Fruit fly (Drosophila melanogaster) whole organism, embryonic: ENCODE measurements around the gene Bfc.

Experiments
- Atf-2 ChIP-seq: fragments of 200-800 bp; sonication (Bioruptor generic); optimal IDR thresholded peaks from 2 replicates; lab custom pipeline; 2016; ENCODE audit warnings: missing biosample characterization, missing genetic modification characterization
- CG10209 ChIP-seq: fragments of 200-800 bp; sonication (Bioruptor generic); optimal IDR thresholded peaks from 3 replicates; lab custom pipeline; 2017; ENCODE audit warnings: missing biosample characterization, mild to moderate bottlenecking, missing genetic modification characterization, missing genetic modification reagents
- CG10274 ChIP-seq: fragments of 200-800 bp; sonication (Bioruptor generic); optimal IDR thresholded peaks from 3 replicates; lab custom pipeline; 2017; ENCODE audit warnings: missing biosample characterization, mild to moderate bottlenecking, missing genetic modification characterization
- CG11247 ChIP-seq: fragments of 200-800 bp; sonication (Bioruptor generic); IDR thresholded peaks from 2 replicates; pipeline ENCODE4 v1.3.6; 2022; ENCODE audit warnings: missing biosample characterization, missing genetic modification characterization
- CG12071 ChIP-seq: fragments of 200-800 bp; sonication (Bioruptor generic); optimal IDR thresholded peaks from 3 replicates; lab custom pipeline; 2018; ENCODE audit warnings: missing biosample characterization, mild to moderate bottlenecking, missing genetic modification characterization
- CG13287 ChIP-seq: fragments of 200-800 bp; sonication (Bioruptor generic); IDR thresholded peaks from 2 replicates; pipeline ENCODE4 v1.3.6; 2022; ENCODE audit warnings: missing biosample characterization, missing genetic modification characterization; ENCODE audit not compliant: partially characterized antibody
- CG13894 ChIP-seq: fragments of 200-800 bp; sonication (Bioruptor generic); optimal IDR thresholded peaks from 3 replicates; lab custom pipeline; 2018; ENCODE audit warnings: missing biosample characterization, mild to moderate bottlenecking, missing genetic modification characterization, moderate library complexity
- CG14965 ChIP-seq: fragments of 200-800 bp; sonication (Bioruptor generic); optimal IDR thresholded peaks from 2 replicates; lab custom pipeline; 2016; ENCODE audit warnings: missing biosample characterization, missing genetic modification characterization, borderline replicate concordance
- CG17328 ChIP-seq: fragments of 200-800 bp; sonication (Bioruptor generic); IDR thresholded peaks from 2 replicates; pipeline ENCODE4 v1.3.6; 2022; ENCODE audit warnings: missing biosample characterization, missing genetic modification characterization
- CG2712 ChIP-seq: fragments of 200-800 bp; optimal IDR thresholded peaks from 3 replicates; lab custom pipeline; 2019; ENCODE audit warnings: missing biosample characterization, mild to moderate bottlenecking, missing genetic modification characterization, moderate library complexity
- CG32767 ChIP-seq: fragments of 200-800 bp; sonication (Bioruptor generic); IDR thresholded peaks from 2 replicates; pipeline ENCODE4 v1.3.6; 2022; ENCODE audit warnings: missing biosample characterization, missing genetic modification characterization
- CG33557 ChIP-seq: fragments of 200-800 bp; sonication (Bioruptor generic); optimal IDR thresholded peaks from 2 replicates; lab custom pipeline; 2019; ENCODE audit warnings: missing biosample characterization, mild to moderate bottlenecking, missing genetic modification characterization, moderate library complexity
- CG4328 ChIP-seq: fragments of 200-800 bp; sonication (Bioruptor generic); optimal IDR thresholded peaks from 3 replicates; lab custom pipeline; 2017; ENCODE audit warnings: missing biosample characterization, missing genetic modification reagents, missing genetic modification characterization
- CG43689 ChIP-seq: fragments of 200-800 bp; sonication (Bioruptor generic); IDR thresholded peaks from 2 replicates; pipeline ENCODE4 v1.3.6; 2022; ENCODE audit warnings: missing biosample characterization, missing genetic modification characterization
- CG4617 ChIP-seq: fragments of 200-800 bp; sonication (Bioruptor generic); optimal IDR thresholded peaks from 3 replicates; lab custom pipeline; 2016; ENCODE audit warnings: missing biosample characterization, missing genetic modification characterization, borderline replicate concordance
- CG5180 ChIP-seq: fragments of 200-800 bp; sonication (Bioruptor generic); optimal IDR thresholded peaks from 3 replicates; lab custom pipeline; 2017; ENCODE audit warnings: missing biosample characterization, missing genetic modification characterization, mild to moderate bottlenecking, moderate library complexity, missing genetic modification reagents
- CG5953 ChIP-seq: fragments of 200-800 bp; sonication (Bioruptor generic); IDR thresholded peaks from 2 replicates; pipeline ENCODE4 v1.3.6; 2022; ENCODE audit warnings: missing biosample characterization, missing genetic modification characterization
- CG8388 ChIP-seq: fragments of 200-800 bp; sonication (Bioruptor generic); optimal IDR thresholded peaks from 2 replicates; lab custom pipeline; 2019; ENCODE audit warnings: missing biosample characterization, mild to moderate bottlenecking, missing genetic modification characterization, moderate library complexity
- CG9609 ChIP-seq: fragments of 200-800 bp; sonication (Bioruptor generic); optimal IDR thresholded peaks from 3 replicates; lab custom pipeline; 2016; ENCODE audit warnings: missing biosample characterization, missing genetic modification characterization
- CG9817 ChIP-seq: fragments of 200-800 bp; sonication (Bioruptor generic); optimal IDR thresholded peaks from 2 replicates; lab custom pipeline; 2018; ENCODE audit warnings: missing biosample characterization, mild to moderate bottlenecking, missing genetic modification characterization, moderate library complexity
- Dip2 ChIP-seq: fragments of 200-800 bp; sonication (Bioruptor generic); IDR thresholded peaks from 2 replicates; pipeline ENCODE4 v1.3.6; 2022; ENCODE audit warnings: missing biosample characterization, missing genetic modification characterization
- Gsc ChIP-seq: fragments of 200-800 bp; sonication (Bioruptor generic); IDR thresholded peaks from 2 replicates; pipeline ENCODE4 v1.3.6; 2022; ENCODE audit warnings: missing biosample characterization, missing genetic modification characterization
- HHEX ChIP-seq: fragments of 200-800 bp; sonication (Bioruptor generic); optimal IDR thresholded peaks from 3 replicates; lab custom pipeline; 2017; ENCODE audit warnings: missing biosample characterization, mild to moderate bottlenecking, missing genetic modification characterization, missing genetic modification reagents
- Kr ChIP-seq: fragments of 200-800 bp; sonication (Bioruptor generic); optimal IDR thresholded peaks from 2 replicates; lab custom pipeline; 2017; ENCODE audit warnings: missing biosample characterization, mild to moderate bottlenecking, missing genetic modification characterization
- Lhr ChIP-seq: fragments of 200-800 bp; sonication (Bioruptor generic); optimal IDR thresholded peaks from 3 replicates; lab custom pipeline; 2017; ENCODE audit warnings: mild to moderate bottlenecking, missing biosample characterization, missing genetic modification reagents, missing genetic modification characterization
- MESR4 ChIP-seq: fragments of 200-800 bp; sonication (Bioruptor generic); optimal IDR thresholded peaks from 2 replicates; lab custom pipeline; 2018; ENCODE audit warnings: missing biosample characterization, mild to moderate bottlenecking, missing genetic modification characterization, moderate library complexity
- NK7.1 ChIP-seq: fragments of 200-800 bp; sonication (Bioruptor generic); optimal IDR thresholded peaks from 3 replicates; lab custom pipeline; 2016; ENCODE audit warnings: missing biosample characterization, missing genetic modification characterization
- Nf-YB ChIP-seq: fragments of 200-800 bp; sonication (Bioruptor generic); optimal IDR thresholded peaks from 3 replicates; lab custom pipeline; 2019; ENCODE audit warnings: missing biosample characterization, mild to moderate bottlenecking, missing genetic modification characterization, moderate library complexity
- Scr ChIP-seq: fragments of 200-800 bp; sonication (Bioruptor generic); IDR thresholded peaks from 2 replicates; pipeline ENCODE4 v1.3.6; 2022; ENCODE audit warnings: missing biosample characterization, missing genetic modification characterization; ENCODE audit not compliant: partially characterized antibody
- Sox100B ChIP-seq: fragments of 200-800 bp; sonication (Bioruptor generic); optimal IDR thresholded peaks from 3 replicates; lab custom pipeline; 2018; ENCODE audit warnings: missing biosample characterization, mild to moderate bottlenecking, missing genetic modification characterization
- TFAM ChIP-seq: fragments of 200-800 bp; sonication (Bioruptor generic); optimal IDR thresholded peaks from 2 replicates; lab custom pipeline; 2017; ENCODE audit warnings: missing biosample characterization, missing genetic modification characterization, inconsistent platforms
- Tbp ChIP-seq: fragments of >200 bp; optimal IDR thresholded peaks from 2 replicates; lab custom pipeline; 2018; ENCODE audit warnings: missing biosample characterization, missing genetic modification characterization
- Xrp1 ChIP-seq: fragments of 200-800 bp; sonication (Bioruptor generic); IDR thresholded peaks from 2 replicates; pipeline ENCODE4 v1.3.6; 2022; ENCODE audit warnings: missing biosample characterization, missing genetic modification characterization
- ab ChIP-seq: fragments of 200-800 bp; sonication (Bioruptor generic); optimal IDR thresholded peaks from 2 replicates; lab custom pipeline; 2016; ENCODE audit warnings: missing biosample characterization, missing genetic modification characterization
- bsh ChIP-seq, 2 experiments: fragments of 200-800 bp; sonication (Bioruptor generic); optimal IDR thresholded peaks; 2 replicates each; lab custom pipeline; 2017 to 2018; ENCODE audit warnings: mild to moderate bottlenecking in 2 of 2, missing biosample characterization in 2 of 2, missing genetic modification characterization in 2 of 2, moderate library complexity in 1 of 2
- chinmo ChIP-seq: fragments of 200-800 bp; sonication (Bioruptor generic); IDR thresholded peaks from 4 replicates; pipeline ENCODE4 v1.3.6; 2022; ENCODE audit warnings: missing biosample characterization, missing genetic modification characterization; ENCODE audit not compliant: partially characterized antibody
- chn ChIP-seq: fragments of 200-800 bp; sonication (Bioruptor generic); optimal IDR thresholded peaks from 2 replicates; lab custom pipeline; 2016; ENCODE audit warnings: missing biosample characterization, missing genetic modification characterization
- crp ChIP-seq, 2 experiments: fragments of 200-800 bp; sonication (Bioruptor generic); optimal IDR thresholded peaks; 2 replicates in 1 of 2; 3 replicates in 1 of 2; lab custom pipeline; 2017; ENCODE audit warnings: missing biosample characterization in 2 of 2, missing genetic modification characterization in 2 of 2, mild to moderate bottlenecking in 1 of 2, moderate library complexity in 1 of 2
- dan ChIP-seq: fragments of 200-800 bp; sonication (Bioruptor generic); IDR thresholded peaks from 2 replicates; pipeline ENCODE4 v1.3.6; 2022; ENCODE audit warnings: missing biosample characterization, missing genetic modification characterization
- ems ChIP-seq: fragments of 200-800 bp; sonication (Bioruptor generic); optimal IDR thresholded peaks from 3 replicates; lab custom pipeline; 2016; ENCODE audit warnings: missing biosample characterization, missing genetic modification characterization
- fd64A ChIP-seq: fragments of 200-800 bp; sonication (Bioruptor generic); optimal IDR thresholded peaks from 3 replicates; lab custom pipeline; 2018; ENCODE audit warnings: missing biosample characterization, mild to moderate bottlenecking, missing genetic modification characterization
- lola ChIP-seq, 3 experiments: fragments of >200 bp in 2 of 3; fragments of 200-800 bp in 1 of 3; sonication (Bioruptor generic) in 1 of 3; optimal IDR thresholded peaks; 2 replicates each; lab custom pipeline; 2017 to 2019; ENCODE audit warnings: missing biosample characterization in 3 of 3, missing genetic modification characterization in 3 of 3, mild to moderate bottlenecking in 1 of 3, moderate library complexity in 1 of 3
- nmo ChIP-seq: fragments of 200-800 bp; sonication (Bioruptor generic); optimal IDR thresholded peaks from 2 replicates; lab custom pipeline; 2018; ENCODE audit warnings: missing biosample characterization, mild to moderate bottlenecking, missing genetic modification characterization, moderate library complexity
- nom ChIP-seq: fragments of 200-800 bp; sonication (Bioruptor generic); optimal IDR thresholded peaks from 2 replicates; lab custom pipeline; 2017; ENCODE audit warnings: missing biosample characterization, missing genetic modification characterization, mild to moderate bottlenecking, moderate library complexity, missing genetic modification reagents
- run ChIP-seq: fragments of 200-800 bp; sonication (Bioruptor generic); optimal IDR thresholded peaks from 3 replicates; lab custom pipeline; 2018; ENCODE audit warnings: missing biosample characterization, mild to moderate bottlenecking, missing genetic modification characterization
- ssp ChIP-seq: fragments of 200-800 bp; sonication (Bioruptor generic); IDR thresholded peaks from 2 replicates; pipeline ENCODE4 v1.3.6; 2022; ENCODE audit warnings: missing biosample characterization, missing genetic modification characterization
- twi ChIP-seq: fragments of 200-800 bp; optimal IDR thresholded peaks from 2 replicates; lab custom pipeline; 2019; ENCODE audit warnings: missing biosample characterization, mild to moderate bottlenecking, missing genetic modification characterization, moderate library complexity
- unpg ChIP-seq: fragments of 200-800 bp; sonication (Bioruptor generic); optimal IDR thresholded peaks from 3 replicates; lab custom pipeline; 2018; ENCODE audit warnings: missing biosample characterization, mild to moderate bottlenecking, missing genetic modification characterization, moderate library complexity

The Bfc gene

dm6 chr3L:1300076-1300635 is 49.7 kb downstream of the Bfc start (continued):
- TF ChIP-seq CG2712 (tag; lab: Kevin White, UChicago) = peak; percentile 95
- no peak for TF ChIP-seq TFAM (GFP tag; lab: Kevin White, UChicago)
- TF ChIP-seq MESR4 (GFP tag; lab: Kevin White, UChicago) = no peak
- TF ChIP-seq Sox100B (GFP tag; lab: Kevin White, UChicago) = no peak
- TF ChIP-seq CG4617 (GFP tag; lab: Kevin White, UChicago) = peak; percentile 61
- TF ChIP-seq Scr (GFP tag; lab: Robert Waterston, UW) = no peak
- TF ChIP-seq Atf-2 = peak; percentile 30
- TF ChIP-seq chn (GFP tag; lab: Kevin White, UChicago) = peak; percentile 57
- peak; percentile 67 for TF ChIP-seq ssp (GFP tag; lab: Robert Waterston, UW)
- peak; percentile 81 for TF ChIP-seq CG33557 (GFP tag; lab: Kevin White, UChicago)
- TF ChIP-seq CG17328 (GFP tag; lab: Robert Waterston, UW) = peak; percentile 80
- peak; percentile 39 for TF ChIP-seq nom (GFP tag; lab: Kevin White, UChicago)
- TF ChIP-seq CG4328 (GFP tag; lab: Kevin White, UChicago) = peak; percentile 84
- peak; percentile 60; the same call in 1 of the 2 replicates for TF ChIP-seq CG11247 (GFP tag; lab: Robert Waterston, UW)
- TF ChIP-seq CG12071 (GFP tag; lab: Kevin White, UChicago) = no peak
- TF ChIP-seq Gsc (GFP tag; lab: Robert Waterston, UW) = peak; percentile 58
- no peak for TF ChIP-seq CG5180 (GFP tag; lab: Kevin White, UChicago)
- no peak for TF ChIP-seq CG13287
- no peak for TF ChIP-seq ab
- TF ChIP-seq NK7.1 = no peak
- peak; percentile 61 for TF ChIP-seq Lhr (GFP tag; lab: Kevin White, UChicago)
- peak; percentile 90 for TF ChIP-seq nmo
- no peak for TF ChIP-seq Kr (GFP tag; lab: Kevin White, UChicago)
- TF ChIP-seq bsh (GFP tag; optimal IDR thresholded peaks at IDR 0.05; lab: Kevin White, UChicago) = peak in 1 of 2 experiments; percentile 91
- peak; percentile 23 for TF ChIP-seq CG13894 (tag; lab: Kevin White, UChicago)
- TF ChIP-seq CG32767 (GFP tag; lab: Robert Waterston, UW) = no peak
- peak; percentile 8 for TF ChIP-seq CG9609 (GFP tag; lab: Kevin White, UChicago)
- peak; percentile 60 for TF ChIP-seq run (tag; lab: Kevin White, UChicago)
- peak; percentile 51 for TF ChIP-seq CG9817 (tag; lab: Kevin White, UChicago)
- peak; percentile 73 for TF ChIP-seq HHEX (GFP tag; lab: Kevin White, UChicago)
- TF ChIP-seq ems (GFP tag; lab: Kevin White, UChicago) = no peak
- peak in 1 of 2 experiments; percentile 39 for TF ChIP-seq crp (GFP tag; optimal IDR thresholded peaks at IDR 0.05; lab: Kevin White, UChicago)
- TF ChIP-seq fd64A (GFP tag; lab: Kevin White, UChicago) = peak; percentile 65
- peak; percentile 69 for TF ChIP-seq Nf-YB
- no peak for TF ChIP-seq Tbp (GFP tag; lab: Kevin White, UChicago)
- peak; percentile 56 for TF ChIP-seq CG5953 (GFP tag; lab: Robert Waterston, UW)
- peak; percentile 38; the same call in 1 of the 2 replicates for TF ChIP-seq CG43689
- TF ChIP-seq Xrp1 = peak; percentile 93
- TF ChIP-seq lola (GFP tag; optimal IDR thresholded peaks at IDR 0.05; lab: Kevin White, UChicago) = peak in 1 of 3 experiments; percentile 88
- peak; percentile 88 for TF ChIP-seq unpg
- peak; percentile 96 for TF ChIP-seq twi (tag; lab: Kevin White, UChicago)
- TF ChIP-seq CG8388 (GFP tag; lab: Kevin White, UChicago) = peak; percentile 88
- TF ChIP-seq CG10274 (GFP tag; lab: Kevin White, UChicago) = peak; percentile 37
- TF ChIP-seq CG14965 = no peak
- no peak for TF ChIP-seq chinmo (GFP tag; lab: Robert Waterston, UW)
- TF ChIP-seq dan (GFP tag; lab: Robert Waterston, UW) = no peak
- TF ChIP-seq Dip2 = no peak
- peak; percentile 79 for TF ChIP-seq CG10209 (GFP tag; lab: Kevin White, UChicago)
